Fruit fly (Drosophila melanogaster) whole organism, prepupa: Measurements from ENCODE around the gene CG18418.

ENCODE experiments used
- Blimp-1 ChIP-seq: fragments of 200-800 bp; sonication (Bioruptor generic); optimal IDR thresholded peaks from 3 replicates; lab custom pipeline; 2017; ENCODE audit warnings: missing biosample characterization, missing genetic modification characterization, mild to moderate bottlenecking, moderate library complexity, missing genetic modification reagents
- CG10669 ChIP-seq: fragments of 200-800 bp; sonication (Bioruptor generic); optimal IDR thresholded peaks from 3 replicates; lab custom pipeline; 2018; ENCODE audit warnings: missing biosample characterization, mild to moderate bottlenecking, missing genetic modification characterization, moderate library complexity
- CG11762 ChIP-seq: fragments of 200-800 bp; sonication (Bioruptor generic); optimal IDR thresholded peaks from 3 replicates; lab custom pipeline; 2016; ENCODE audit warnings: missing biosample characterization, missing genetic modification characterization; ENCODE audit not compliant: insufficient read depth
- CG11902 ChIP-seq: fragments of 200-800 bp; sonication (Bioruptor generic); optimal IDR thresholded peaks from 3 replicates; lab custom pipeline; 2016; ENCODE audit warnings: missing biosample characterization, missing genetic modification characterization
- CG15336 ChIP-seq: fragments of 200-800 bp; sonication (Bioruptor generic); IDR thresholded peaks from 2 replicates; pipeline ENCODE4 v1.3.6; 2022; ENCODE audit warnings: missing biosample characterization, missing genetic modification characterization
- CG1621 ChIP-seq: fragments of 200-800 bp; sonication (Bioruptor generic); optimal IDR thresholded peaks from 3 replicates; lab custom pipeline; 2018; ENCODE audit warnings: missing biosample characterization, mild to moderate bottlenecking, missing genetic modification characterization
- CG16779 ChIP-seq: fragments of 200-800 bp; sonication (Bioruptor generic); optimal IDR thresholded peaks from 3 replicates; lab custom pipeline; 2017; ENCODE audit warnings: missing biosample characterization, mild to moderate bottlenecking, missing genetic modification characterization
- CG3032 ChIP-seq: fragments of 200-800 bp; optimal IDR thresholded peaks from 2 replicates; lab custom pipeline; 2019; ENCODE audit warnings: missing biosample characterization, mild to moderate bottlenecking, missing genetic modification characterization, moderate library complexity
- CG32006 ChIP-seq: fragments of 200-800 bp; sonication (Bioruptor generic); optimal IDR thresholded peaks from 3 replicates; lab custom pipeline; 2017; ENCODE audit warnings: missing biosample characterization, mild to moderate bottlenecking, missing genetic modification characterization
- CG34406 ChIP-seq: fragments of 200-800 bp; sonication (Bioruptor generic); optimal IDR thresholded peaks from 3 replicates; lab custom pipeline; 2016; ENCODE audit warnings: missing biosample characterization, missing genetic modification characterization
- CG3919 ChIP-seq: fragments of 200-800 bp; sonication (Bioruptor generic); optimal IDR thresholded peaks from 3 replicates; lab custom pipeline; 2016; ENCODE audit warnings: missing biosample characterization, missing genetic modification characterization
- CG4318 ChIP-seq: fragments of 200-800 bp; sonication (Bioruptor generic); optimal IDR thresholded peaks from 3 replicates; lab custom pipeline; 2017; ENCODE audit warnings: missing biosample characterization, mild to moderate bottlenecking, missing genetic modification characterization
- CG6163 ChIP-seq: fragments of 200-800 bp; sonication (Bioruptor generic); IDR thresholded peaks from 3 replicates; pipeline ENCODE4 v1.3.6; 2022; ENCODE audit warnings: missing biosample characterization, missing genetic modification characterization
- CG6276 ChIP-seq: fragments of 200-800 bp; sonication (Bioruptor generic); optimal IDR thresholded peaks from 2 replicates; lab custom pipeline; 2017; ENCODE audit warnings: missing biosample characterization, mild to moderate bottlenecking, missing genetic modification characterization
- CG6808 ChIP-seq: fragments of 200-800 bp; sonication (Bioruptor generic); optimal IDR thresholded peaks from 3 replicates; lab custom pipeline; 2017; ENCODE audit warnings: missing biosample characterization, missing genetic modification characterization, mild to moderate bottlenecking, moderate library complexity, missing genetic modification reagents
- CG6854 ChIP-seq: fragments of 200-800 bp; sonication (Bioruptor generic); optimal IDR thresholded peaks from 2 replicates; lab custom pipeline; 2017; ENCODE audit warnings: missing biosample characterization, mild to moderate bottlenecking, missing genetic modification characterization
- CG7368 ChIP-seq: fragments of 200-800 bp; sonication (Bioruptor generic); optimal IDR thresholded peaks from 3 replicates; lab custom pipeline; 2016; ENCODE audit warnings: missing biosample characterization, missing genetic modification characterization
- CG8119 ChIP-seq: fragments of 200-800 bp; sonication (Bioruptor generic); IDR thresholded peaks from 3 replicates; pipeline ENCODE4 v1.3.6; 2022; ENCODE audit warnings: missing biosample characterization, missing genetic modification characterization
- CG8319 ChIP-seq: fragments of 200-800 bp; sonication (Bioruptor generic); optimal IDR thresholded peaks from 3 replicates; lab custom pipeline; 2016; ENCODE audit warnings: missing biosample characterization, missing genetic modification characterization
- CG8632 ChIP-seq: fragments of 200-800 bp; sonication (Bioruptor generic); optimal IDR thresholded peaks from 3 replicates; lab custom pipeline; 2016; ENCODE audit warnings: missing biosample characterization, missing genetic modification characterization
- Eip75B ChIP-seq: fragments of 200-800 bp; sonication (Bioruptor generic); optimal IDR thresholded peaks from 3 replicates; lab custom pipeline; 2016; ENCODE audit warnings: missing biosample characterization, missing genetic modification characterization
- Eip78C ChIP-seq: fragments of 200-800 bp; sonication (Bioruptor generic); peaks from one replicate; lab custom pipeline; 2016; ENCODE audit warnings: missing biosample characterization, missing genetic modification characterization
- Eip93F ChIP-seq: fragments of 200-800 bp; sonication (Bioruptor generic); optimal IDR thresholded peaks from 2 replicates; lab custom pipeline; 2016; ENCODE audit warnings: missing biosample characterization, mild to moderate bottlenecking, missing genetic modification characterization
- Ets96B ChIP-seq: fragments of 200-800 bp; optimal IDR thresholded peaks from 2 replicates; lab custom pipeline; 2019; ENCODE audit warnings: missing biosample characterization, mild to moderate bottlenecking, missing genetic modification characterization, moderate library complexity
- Gug ChIP-seq: fragments of 200-800 bp; sonication (Bioruptor generic); IDR thresholded peaks from 2 replicates; pipeline ENCODE4 v1.3.6; 2022; ENCODE audit warnings: missing biosample characterization, missing genetic modification characterization
- Hr38 ChIP-seq: sonication (Bioruptor generic); optimal IDR thresholded peaks from 2 replicates; lab custom pipeline; 2016; ENCODE audit warnings: missing biosample characterization, missing genetic modification characterization
- Hr39 ChIP-seq: fragments of 200-800 bp; sonication (Bioruptor generic); optimal IDR thresholded peaks from 2 replicates; lab custom pipeline; 2016; ENCODE audit warnings: missing biosample characterization, missing genetic modification characterization
- Lpt ChIP-seq: fragments of 200-800 bp; sonication (Bioruptor generic); optimal IDR thresholded peaks from 3 replicates; lab custom pipeline; 2016; ENCODE audit warnings: missing biosample characterization, missing genetic modification characterization
- Met ChIP-seq: fragments of 200-800 bp; sonication (Bioruptor generic); optimal IDR thresholded peaks from 3 replicates; lab custom pipeline; 2016; ENCODE audit warnings: missing biosample characterization, missing genetic modification characterization
- Sox14 ChIP-seq: fragments of 200-800 bp; sonication (Bioruptor generic); optimal IDR thresholded peaks from 3 replicates; lab custom pipeline; 2016; ENCODE audit warnings: missing biosample characterization, missing genetic modification characterization
- Sox15 ChIP-seq: fragments of 200-800 bp; sonication (Bioruptor generic); optimal IDR thresholded peaks from 3 replicates; lab custom pipeline; 2016; ENCODE audit warnings: missing biosample characterization, missing genetic modification characterization
- achi ChIP-seq: fragments of 200-800 bp; sonication (Bioruptor generic); optimal IDR thresholded peaks from 3 replicates; lab custom pipeline; 2016; ENCODE audit warnings: missing biosample characterization, missing genetic modification characterization
- cyc ChIP-seq: fragments of 200-800 bp; sonication (Bioruptor generic); optimal IDR thresholded peaks from 3 replicates; lab custom pipeline; 2016; ENCODE audit warnings: missing biosample characterization, missing genetic modification characterization
- dac ChIP-seq: fragments of 200-800 bp; sonication (Bioruptor generic); optimal IDR thresholded peaks from 2 replicates; lab custom pipeline; 2017; ENCODE audit warnings: missing biosample characterization, mild to moderate bottlenecking, missing genetic modification characterization
- dsx ChIP-seq: fragments of 200-800 bp; optimal IDR thresholded peaks from 3 replicates; lab custom pipeline; 2019; ENCODE audit warnings: missing biosample characterization, mild to moderate bottlenecking, missing genetic modification characterization, moderate library complexity; ENCODE audit not compliant: poor library complexity, severe bottlenecking
- eg ChIP-seq: fragments of 200-800 bp; sonication (Bioruptor generic); IDR thresholded peaks from 3 replicates; pipeline ENCODE4 v1.3.6; 2022; ENCODE audit warnings: missing biosample characterization, missing genetic modification characterization
- esn ChIP-seq: fragments of 200-800 bp; sonication (Bioruptor generic); optimal IDR thresholded peaks from 2 replicates; lab custom pipeline; 2016; ENCODE audit warnings: missing biosample characterization, mild to moderate bottlenecking, missing genetic modification characterization, moderate library complexity
- fd85E ChIP-seq: fragments of 200-800 bp; sonication (Bioruptor generic); optimal IDR thresholded peaks from 3 replicates; lab custom pipeline; 2016; ENCODE audit warnings: missing biosample characterization, missing genetic modification characterization
- fkh ChIP-seq: fragments of 200-800 bp; sonication (Bioruptor generic); optimal IDR thresholded peaks from 3 replicates; lab custom pipeline; 2017; ENCODE audit warnings: missing biosample characterization, mild to moderate bottlenecking, missing genetic modification characterization, moderate library complexity
- lz ChIP-seq: fragments of 200-800 bp; sonication (Bioruptor generic); optimal IDR thresholded peaks from 3 replicates; lab custom pipeline; 2016; ENCODE audit warnings: missing biosample characterization, missing genetic modification characterization
- net ChIP-seq: fragments of 200-800 bp; sonication (Bioruptor generic); optimal IDR thresholded peaks from 3 replicates; lab custom pipeline; 2016; ENCODE audit warnings: missing biosample characterization, missing genetic modification characterization
- pdm3 ChIP-seq: fragments of 200-800 bp; sonication (Bioruptor generic); optimal IDR thresholded peaks from 3 replicates; lab custom pipeline; 2016; ENCODE audit warnings: missing biosample characterization, missing genetic modification characterization
- salr ChIP-seq, 2 experiments: fragments of 200-800 bp; sonication (Bioruptor generic); optimal IDR thresholded peaks; 3 replicates each; lab custom pipeline; 2016 to 2018; ENCODE audit warnings: missing biosample characterization in 2 of 2, missing genetic modification characterization in 2 of 2, mild to moderate bottlenecking in 1 of 2
- spab ChIP-seq: fragments of 200-800 bp; sonication (Bioruptor generic); optimal IDR thresholded peaks from 2 replicates; lab custom pipeline; 2017; ENCODE audit warnings: missing biosample characterization, mild to moderate bottlenecking, missing genetic modification characterization, missing genetic modification reagents
- ss ChIP-seq, 2 experiments: fragments of 200-800 bp; sonication (Bioruptor generic); optimal IDR thresholded peaks; 2 replicates in 1 of 2; 3 replicates in 1 of 2; lab custom pipeline; 2017 to 2018; ENCODE audit warnings: mild to moderate bottlenecking in 2 of 2, missing biosample characterization in 2 of 2, missing genetic modification characterization in 2 of 2, moderate library complexity in 1 of 2
- svp ChIP-seq: fragments of 200-800 bp; sonication (Bioruptor generic); peaks from one replicate; lab custom pipeline; 2016; ENCODE audit warnings: missing biosample characterization, missing genetic modification characterization
- vri ChIP-seq: fragments of 200-800 bp; sonication (Bioruptor generic); optimal IDR thresholded peaks from 3 replicates; lab custom pipeline; 2016; ENCODE audit warnings: missing biosample characterization, mild to moderate bottlenecking, missing genetic modification characterization

The CG18418 gene

dm6 chr3L:4689970-4690369, at the start of gene CG18418:
CG18418 (minus strand) TSS chr3L:4690070.
- TF ChIP-seq dac (GFP tag; lab: Kevin White, UChicago) (no peak), Hr39 (no peak), Hr38 (GFP tag; lab: Kevin White, UChicago) (no peak), eg (GFP tag; lab: Robert Waterston, UW) (no peak), CG4318 (GFP tag; lab: Kevin White, UChicago) (no peak), cyc (GFP tag; lab: Kevin White, UChicago) (no peak), lz (GFP tag; lab: Kevin White, UChicago) (no peak), Met (GFP tag; lab: Kevin White, UChicago) (no peak), CG8319 (GFP tag; lab: Kevin White, UChicago) (no peak), pdm3 (GFP tag; lab: Kevin White, UChicago) (no peak), vri (GFP tag; lab: Kevin White, UChicago) (no peak), svp (no peak), Sox14 (GFP tag; lab: Kevin White, UChicago) (no peak), esn (GFP tag; lab: Kevin White, UChicago) (no peak), CG3032 (tag; lab: Kevin White, UChicago) (no peak), Gug (GFP tag; lab: Robert Waterston, UW) (no peak), CG6808 (GFP tag; lab: Kevin White, UChicago) (no peak), CG11762 (GFP tag; lab: Kevin White, UChicago) (no peak), fkh (GFP tag; lab: Kevin White, UChicago) (no peak), salr (GFP tag; optimal IDR thresholded peaks at IDR 0.05; lab: Kevin White, UChicago) (no peak)

- TF ChIP-seq CG10669, result no peak
- TF ChIP-seq Eip75B, result no peak
- no peak for TF ChIP-seq dac (GFP tag; lab: Kevin White, UChicago)
- 0 out of 3 replicates have a peak, but pooled peaks have one; percentile 53 for TF ChIP-seq CG8119
- TF ChIP-seq CG6163, result peak; percentile 58; the same call in 2 of the 3 replicates
- TF ChIP-seq Sox15, result no peak
- peak; percentile 2 for TF ChIP-seq CG6276
- no peak for TF ChIP-seq CG16779 (tag; lab: Kevin White, UChicago)
- no peak for TF ChIP-seq dsx (GFP tag; lab: Kevin White, UChicago)
- no peak for TF ChIP-seq salr (GFP tag; optimal IDR thresholded peaks at IDR 0.05; lab: Kevin White, UChicago)
- TF ChIP-seq fkh (GFP tag; lab: Kevin White, UChicago), result no peak
- TF ChIP-seq ss (GFP tag; optimal IDR thresholded peaks at IDR 0.05; lab: Kevin White, UChicago), result no peak
- TF ChIP-seq Lpt (GFP tag; lab: Kevin White, UChicago), result no peak
- TF ChIP-seq lz (GFP tag; lab: Kevin White, UChicago), result no peak
- peak; percentile 58 for TF ChIP-seq CG32006 (GFP tag; lab: Kevin White, UChicago)
- TF ChIP-seq net, result no peak
- no peak for TF ChIP-seq CG3032 (tag; lab: Kevin White, UChicago)
- no peak for TF ChIP-seq achi (GFP tag; lab: Kevin White, UChicago)
- no peak for TF ChIP-seq CG1621 (tag; lab: Kevin White, UChicago)
- TF ChIP-seq spab (GFP tag; lab: Kevin White, UChicago), result no peak
- TF ChIP-seq CG3919 (GFP tag; lab: Kevin White, UChicago), result no peak
- no peak for TF ChIP-seq svp
- no peak for TF ChIP-seq CG8632 (GFP tag; lab: Kevin White, UChicago)
- TF ChIP-seq vri (GFP tag; lab: Kevin White, UChicago), result no peak
- no peak for TF ChIP-seq CG4318 (GFP tag; lab: Kevin White, UChicago)
- no peak for TF ChIP-seq CG34406 (GFP tag; lab: Kevin White, UChicago)
- TF ChIP-seq cyc (GFP tag; lab: Kevin White, UChicago), result no peak
- no peak for TF ChIP-seq CG6808 (GFP tag; lab: Kevin White, UChicago)
- TF ChIP-seq Ets96B (tag; lab: Kevin White, UChicago), result no peak
- no peak for TF ChIP-seq CG7368 (GFP tag; lab: Kevin White, UChicago)
- TF ChIP-seq Met (GFP tag; lab: Kevin White, UChicago), result no peak
- TF ChIP-seq CG11902 (GFP tag; lab: Kevin White, UChicago), result no peak
- TF ChIP-seq Eip78C, result peak; percentile 31
- TF ChIP-seq fd85E (GFP tag; lab: Kevin White, UChicago), result no peak
- peak; percentile 59 for TF ChIP-seq Gug (GFP tag; lab: Robert Waterston, UW)
- peak; percentile 66 for TF ChIP-seq CG15336 (GFP tag; lab: Robert Waterston, UW)
- TF ChIP-seq Eip93F, result no peak
- no peak for TF ChIP-seq Sox14 (GFP tag; lab: Kevin White, UChicago)
- TF ChIP-seq Hr38 (GFP tag; lab: Kevin White, UChicago), result no peak
- TF ChIP-seq CG6854 (GFP tag; lab: Kevin White, UChicago), result no peak
- TF ChIP-seq pdm3 (GFP tag; lab: Kevin White, UChicago), result peak; percentile 15
- no peak for TF ChIP-seq Hr39
- no peak for TF ChIP-seq Blimp-1 (GFP tag; lab: Kevin White, UChicago)
These were observed 46.8 kb upstream of the CG18418 start for dm6 chr3L:4736643-4737042.
